Fruit fly (Drosophila melanogaster) whole organism, embryonic: ENCODE measurements around the gene CG14851.
A peak's percentile ranks its signal among the peaks of the same experiment; 100 is the strongest.

Experiments used
- ATbp ChIP-seq: fragments of 200-800 bp; sonication (Bioruptor generic); optimal IDR thresholded peaks from 2 replicates; lab custom pipeline; 2017; ENCODE audit warnings: missing biosample characterization, mild to moderate bottlenecking, missing genetic modification characterization, missing genetic modification reagents
- Asciz ChIP-seq: fragments of 200-800 bp; sonication (Bioruptor generic); optimal IDR thresholded peaks from 2 replicates; lab custom pipeline; 2017; ENCODE audit warnings: missing biosample characterization, mild to moderate bottlenecking, missing genetic modification characterization, missing genetic modification reagents
- CG10366 ChIP-seq: fragments of 200-800 bp; sonication (Bioruptor generic); IDR thresholded peaks from 2 replicates; pipeline ENCODE4 v1.3.6; 2022; ENCODE audit warnings: missing biosample characterization, missing genetic modification characterization
- CG11093 ChIP-seq: fragments of 200-800 bp; sonication (Bioruptor generic); IDR thresholded peaks from 3 replicates; pipeline ENCODE4 v1.3.6; 2022; ENCODE audit warnings: missing biosample characterization, missing genetic modification characterization
- CG11247 ChIP-seq: fragments of 200-800 bp; sonication (Bioruptor generic); IDR thresholded peaks from 2 replicates; pipeline ENCODE4 v1.3.6; 2022; ENCODE audit warnings: missing biosample characterization, missing genetic modification characterization
- CG12071 ChIP-seq: fragments of 200-800 bp; sonication (Bioruptor generic); optimal IDR thresholded peaks from 3 replicates; lab custom pipeline; 2018; ENCODE audit warnings: missing biosample characterization, mild to moderate bottlenecking, missing genetic modification characterization
- CG14860 ChIP-seq: fragments of 200-800 bp; sonication (Bioruptor generic); IDR thresholded peaks from 3 replicates; pipeline ENCODE4 v1.3.6; 2022; ENCODE audit warnings: missing biosample characterization, missing genetic modification characterization; ENCODE audit not compliant: partially characterized antibody
- CG15514 ChIP-seq: fragments of 200-800 bp; sonication (Bioruptor generic); optimal IDR thresholded peaks from 3 replicates; lab custom pipeline; 2017; ENCODE audit warnings: missing biosample characterization, missing genetic modification characterization, mild to moderate bottlenecking, moderate library complexity, missing genetic modification reagents
- CG18599 ChIP-seq: fragments of 200-800 bp; sonication (Bioruptor generic); optimal IDR thresholded peaks from 3 replicates; lab custom pipeline; 2017; ENCODE audit warnings: missing biosample characterization, missing genetic modification characterization, mild to moderate bottlenecking, moderate library complexity, missing genetic modification reagents
- CG30431 ChIP-seq: fragments of 200-800 bp; sonication (Bioruptor generic); optimal IDR thresholded peaks from 2 replicates; lab custom pipeline; 2017; ENCODE audit warnings: missing biosample characterization, missing genetic modification characterization
- CG31441 ChIP-seq: fragments of 200-800 bp; sonication (Bioruptor generic); IDR thresholded peaks from 2 replicates; pipeline ENCODE4 v1.3.6; 2022; ENCODE audit warnings: missing biosample characterization, missing genetic modification characterization
- CG3281 ChIP-seq: fragments of 200-800 bp; sonication (Bioruptor generic); optimal IDR thresholded peaks from 3 replicates; lab custom pipeline; 2017; ENCODE audit warnings: missing biosample characterization, mild to moderate bottlenecking, missing genetic modification characterization
- CG3407 ChIP-seq: fragments of 200-800 bp; sonication (Bioruptor generic); optimal IDR thresholded peaks from 2 replicates; lab custom pipeline; 2018; ENCODE audit warnings: missing biosample characterization, mild to moderate bottlenecking, missing genetic modification characterization
- CG6272 ChIP-seq: fragments of 200-800 bp; sonication (Bioruptor generic); IDR thresholded peaks from 2 replicates; pipeline ENCODE4 v1.3.6; 2022; ENCODE audit warnings: missing biosample characterization, missing genetic modification characterization
- CG6813 ChIP-seq: fragments of 200-800 bp; sonication (Bioruptor generic); optimal IDR thresholded peaks from 2 replicates; lab custom pipeline; 2017; ENCODE audit warnings: missing biosample characterization, missing genetic modification characterization, mild to moderate bottlenecking, moderate library complexity, missing genetic modification reagents
- CG7928 ChIP-seq: fragments of 200-800 bp; sonication (Bioruptor generic); optimal IDR thresholded peaks from 2 replicates; lab custom pipeline; 2017; ENCODE audit warnings: missing biosample characterization, mild to moderate bottlenecking, missing genetic modification characterization
- Dref ChIP-seq: fragments of 200-800 bp; sonication (Bioruptor generic); IDR thresholded peaks from 2 replicates; pipeline ENCODE4 v1.3.6; 2022; ENCODE audit warnings: missing biosample characterization, missing genetic modification characterization
- Ptx1 ChIP-seq: fragments of 200-800 bp; sonication (Bioruptor generic); IDR thresholded peaks from 2 replicates; pipeline ENCODE4 v1.3.6; 2022; ENCODE audit warnings: missing biosample characterization, missing genetic modification characterization
- Scr ChIP-seq: fragments of 200-800 bp; sonication (Bioruptor generic); IDR thresholded peaks from 2 replicates; pipeline ENCODE4 v1.3.6; 2022; ENCODE audit warnings: missing biosample characterization, missing genetic modification characterization; ENCODE audit not compliant: partially characterized antibody
- Sox102F ChIP-seq: fragments of 200-800 bp; sonication (Bioruptor generic); optimal IDR thresholded peaks from 2 replicates; lab custom pipeline; 2018; ENCODE audit warnings: missing biosample characterization, mild to moderate bottlenecking, missing genetic modification characterization, moderate library complexity
- YL-1 ChIP-seq: fragments of 200-800 bp; sonication (Bioruptor generic); optimal IDR thresholded peaks from 3 replicates; lab custom pipeline; 2017; ENCODE audit warnings: missing biosample characterization, mild to moderate bottlenecking, missing genetic modification characterization
- aop ChIP-seq: fragments of 200-800 bp; sonication (Bioruptor generic); IDR thresholded peaks from 2 replicates; pipeline ENCODE4 v1.3.6; 2022; ENCODE audit warnings: missing biosample characterization, missing genetic modification characterization
- caup ChIP-seq: fragments of 200-800 bp; sonication (Bioruptor generic); optimal IDR thresholded peaks from 3 replicates; lab custom pipeline; 2017; ENCODE audit warnings: missing biosample characterization, mild to moderate bottlenecking, missing genetic modification characterization, moderate library complexity; ENCODE audit not compliant: severe bottlenecking
- lab ChIP-seq: fragments of 200-800 bp; sonication (Bioruptor generic); optimal IDR thresholded peaks from 3 replicates; lab custom pipeline; 2017; ENCODE audit warnings: missing biosample characterization, missing genetic modification characterization, mild to moderate bottlenecking, moderate library complexity, missing genetic modification reagents
- nerfin-2 ChIP-seq: fragments of 200-800 bp; sonication (Bioruptor generic); IDR thresholded peaks from 2 replicates; pipeline ENCODE4 v1.3.6; 2022; ENCODE audit warnings: missing biosample characterization, missing genetic modification characterization; ENCODE audit not compliant: partially characterized antibody
- nom ChIP-seq: fragments of 200-800 bp; sonication (Bioruptor generic); optimal IDR thresholded peaks from 2 replicates; lab custom pipeline; 2017; ENCODE audit warnings: missing biosample characterization, missing genetic modification characterization, mild to moderate bottlenecking, moderate library complexity, missing genetic modification reagents
- pzg ChIP-seq: fragments of 200-800 bp; sonication (Bioruptor generic); optimal IDR thresholded peaks from 3 replicates; lab custom pipeline; 2018; ENCODE audit warnings: missing biosample characterization, mild to moderate bottlenecking, missing genetic modification characterization, moderate library complexity
- scrt ChIP-seq: fragments of 200-800 bp; sonication (Bioruptor generic); optimal IDR thresholded peaks from 2 replicates; lab custom pipeline; 2018; ENCODE audit warnings: missing biosample characterization, mild to moderate bottlenecking, missing genetic modification characterization, moderate library complexity
- sens ChIP-seq: fragments of 200-800 bp; sonication (Bioruptor generic); peaks from one replicate; lab custom pipeline; 2016; ENCODE audit warnings: missing biosample characterization, missing genetic modification characterization
- slou ChIP-seq: fragments of 200-800 bp; sonication (Bioruptor generic); optimal IDR thresholded peaks from 3 replicates; lab custom pipeline; 2016; ENCODE audit warnings: missing biosample characterization, missing genetic modification characterization
- tgo ChIP-seq: fragments of 200-800 bp; sonication (Bioruptor generic); IDR thresholded peaks from 3 replicates; pipeline ENCODE4 v1.3.6; 2022; ENCODE audit warnings: missing biosample characterization, missing genetic modification characterization
- tna ChIP-seq: fragments of 200-800 bp; sonication (Bioruptor generic); IDR thresholded peaks from 2 replicates; pipeline ENCODE4 v1.3.6; 2022; ENCODE audit warnings: missing biosample characterization, missing genetic modification characterization; ENCODE audit not compliant: partially characterized antibody
- vnd ChIP-seq: fragments of 200-800 bp; sonication (Bioruptor generic); IDR thresholded peaks from 3 replicates; pipeline ENCODE4 v1.3.6; 2022; ENCODE audit warnings: missing biosample characterization, missing genetic modification characterization; ENCODE audit not compliant: partially characterized antibody
- wor ChIP-seq: fragments of 200-800 bp; sonication (Bioruptor generic); IDR thresholded peaks from 2 replicates; pipeline ENCODE4 v1.3.6; 2022; ENCODE audit warnings: missing biosample characterization, missing genetic modification characterization

CG14851 gene

dm6 chr3R:14513420-14513819 is 48.7 kb upstream of the CG14851 start, which contains the start of gene CG8461 (continued):
- TF ChIP-seq vnd, result peak; percentile 42; the same call in 2 of the 3 replicates
- peak; percentile 82 for TF ChIP-seq tna (GFP tag; lab: Robert Waterston, UW)
- TF ChIP-seq Scr (GFP tag; lab: Robert Waterston, UW), result peak; percentile 61

- no peak for TF ChIP-seq CG30431 (GFP tag; lab: Kevin White, UChicago)
- TF ChIP-seq, all 482 proteins: peak for 0
Observed at dm6 chr3R:14516742-14517141, 45.4 kb upstream of the CG14851 start, which contains the start of gene CG34273. Gene CG34273, plus strand, starts transcription at chr3R:14517042.

dm6 chr3R:14520749-14521148 is 41.4 kb upstream of the CG14851 start, which contains the start of gene Cyp313a1:
Gene Cyp313a1, plus strand, starts transcription at chr3R:14521049.
- TF ChIP-seq tgo (GFP tag; lab: Robert Waterston, UW), result no peak
- TF ChIP-seq CG10366 (GFP tag; lab: Robert Waterston, UW), result no peak
- no peak for TF ChIP-seq slou (GFP tag; lab: Kevin White, UChicago)
- no peak for TF ChIP-seq Asciz (GFP tag; lab: Kevin White, UChicago)
- TF ChIP-seq CG31441, result no peak
- TF ChIP-seq Dref (GFP tag; lab: Robert Waterston, UW), result no peak
- no peak for TF ChIP-seq nom (GFP tag; lab: Kevin White, UChicago)
- no peak for TF ChIP-seq nerfin-2 (GFP tag; lab: Robert Waterston, UW)
- no peak for TF ChIP-seq pzg (GFP tag; lab: Kevin White, UChicago)

- TF ChIP-seq Sox102F, result peak; percentile 12
- no peak for TF ChIP-seq wor (GFP tag; lab: Robert Waterston, UW)
- TF ChIP-seq CG15514 (GFP tag; lab: Kevin White, UChicago), result peak; percentile 42
- peak; percentile 6 for TF ChIP-seq sens (GFP tag; lab: Kevin White, UChicago)
- peak; percentile 23 for TF ChIP-seq CG3281
- peak; percentile 50 for TF ChIP-seq Asciz (GFP tag; lab: Kevin White, UChicago)
- peak; percentile 16 for TF ChIP-seq ATbp (GFP tag; lab: Kevin White, UChicago)
- TF ChIP-seq CG11247, result no peak
- TF ChIP-seq CG7928 (GFP tag; lab: Kevin White, UChicago), result no peak
- TF ChIP-seq scrt (GFP tag; lab: Kevin White, UChicago), result peak; percentile 8
- no peak for TF ChIP-seq aop (GFP tag; lab: Robert Waterston, UW)
- peak; percentile 42 for TF ChIP-seq CG18599 (GFP tag; lab: Kevin White, UChicago)
- TF ChIP-seq Ptx1 (GFP tag; lab: Robert Waterston, UW), result no peak
- TF ChIP-seq CG3407 (GFP tag; lab: Kevin White, UChicago), result peak; percentile 10
- TF ChIP-seq CG6813 (GFP tag; lab: Kevin White, UChicago), result peak; percentile 43
- TF ChIP-seq lab (GFP tag; lab: Kevin White, UChicago), result peak; percentile 58
- peak; percentile 7 for TF ChIP-seq caup (GFP tag; lab: Kevin White, UChicago)
- no peak for TF ChIP-seq YL-1 (GFP tag; lab: Kevin White, UChicago)
- no peak for TF ChIP-seq CG14860 (GFP tag; lab: Robert Waterston, UW)
- TF ChIP-seq CG12071 (GFP tag; lab: Kevin White, UChicago), result peak; percentile 21
- no peak for TF ChIP-seq CG11093 (GFP tag; lab: Robert Waterston, UW)
- TF ChIP-seq CG6272 (GFP tag; lab: Robert Waterston, UW), result no peak
- TF ChIP-seq, all 482 proteins: peak for 13
Observed at dm6 chr3R:14526657-14527056, 35.5 kb upstream of the CG14851 start.
